Worm (Caenorhabditis elegans) whole organism, early embryonic: ENCODE results near the gene alh-10.

Experiments
- B0310.2 ChIP-seq: sonication (generic microtip); optimal IDR thresholded peaks from 2 replicates; lab custom pipeline; 2016; ENCODE audit warnings: mild to moderate bottlenecking, missing genetic modification characterization, missing compliant biosample characterization
- F13C5.2 ChIP-seq: sonication (generic microtip); optimal IDR thresholded peaks from 2 replicates; lab custom pipeline; 2017; ENCODE audit warnings: mild to moderate bottlenecking, missing genetic modification characterization, inconsistent platforms, missing compliant biosample characterization
- aly-1 ChIP-seq: sonication (generic microtip); optimal IDR thresholded peaks from 2 replicates; lab custom pipeline; 2016; ENCODE audit warnings: missing genetic modification characterization, missing compliant biosample characterization
- ama-1 ChIP-seq: fragments of 150-350 bp; optimal IDR thresholded peaks from 2 replicates; lab custom pipeline; 2014
- ceh-13 ChIP-seq: fragments of 200-800 bp; sonication (Bioruptor generic); optimal IDR thresholded peaks from 2 replicates; lab custom pipeline; 2018; ENCODE audit warnings: mild to moderate bottlenecking, missing genetic modification characterization, missing compliant biosample characterization
- ceh-36 ChIP-seq: sonication (generic microtip); optimal IDR thresholded peaks from 2 replicates; lab custom pipeline; 2016; ENCODE audit warnings: missing genetic modification characterization, inconsistent platforms, missing compliant biosample characterization
- ets-7 ChIP-seq: sonication (generic microtip); optimal IDR thresholded peaks from 2 replicates; lab custom pipeline; 2016; ENCODE audit warnings: missing genotype, missing genetic modification characterization, missing compliant biosample characterization
- flt-1 ChIP-seq: fragments of 200-800 bp; sonication (Bioruptor generic); IDR thresholded peaks from 2 replicates; pipeline ENCODE4 v1.3.6; 2022; ENCODE audit warnings: missing genetic modification characterization, missing compliant biosample characterization
- hmbx-1 ChIP-seq: sonication (generic microtip); optimal IDR thresholded peaks from 2 replicates; lab custom pipeline; 2016; ENCODE audit warnings: mild to moderate bottlenecking, missing genetic modification characterization, missing compliant biosample characterization
- hmg-4 ChIP-seq: fragments of 200-800 bp; sonication (Bioruptor generic); optimal IDR thresholded peaks from 2 replicates; lab custom pipeline; 2018; ENCODE audit warnings: mild to moderate bottlenecking, missing genetic modification characterization, missing compliant biosample characterization
- hnd-1 ChIP-seq: sonication (generic microtip); optimal IDR thresholded peaks from 2 replicates; lab custom pipeline; 2016; ENCODE audit warnings: missing genetic modification characterization, missing compliant biosample characterization
- pes-1 ChIP-seq: fragments of 200-800 bp; sonication (Bioruptor generic); IDR thresholded peaks from 2 replicates; pipeline ENCODE4 v1.3.6; 2022; ENCODE audit warnings: missing genetic modification reagents, missing genetic modification characterization, missing compliant biosample characterization
- scrt-1 ChIP-seq: fragments of 200-800 bp; sonication (Bioruptor generic); IDR thresholded peaks from 2 replicates; pipeline ENCODE4 v1.3.6; 2022; ENCODE audit warnings: missing genetic modification characterization, missing compliant biosample characterization
- sea-1 ChIP-seq: fragments of 200-800 bp; sonication (Bioruptor generic); conservative IDR thresholded peaks from 2 replicates; pipeline ENCODE4 v1.3.6; 2022; ENCODE audit warnings: missing genetic modification characterization, missing compliant biosample characterization
- tbx-11 ChIP-seq: fragments of 200-800 bp; sonication (Bioruptor generic); IDR thresholded peaks from 2 replicates; pipeline ENCODE4 v1.3.6; 2022; ENCODE audit warnings: missing genetic modification characterization, missing compliant biosample characterization
- tbx-37 ChIP-seq: fragments of 200-800 bp; sonication (Bioruptor generic); conservative IDR thresholded peaks from 2 replicates; pipeline ENCODE4 v1.3.6; 2022; ENCODE audit warnings: missing genetic modification reagents, missing genetic modification characterization, missing compliant biosample characterization
- tra-4 ChIP-seq: sonication (generic microtip); optimal IDR thresholded peaks from 2 replicates; lab custom pipeline; 2017; ENCODE audit warnings: missing genetic modification characterization, missing compliant biosample characterization

The alh-10 gene

DNA sequence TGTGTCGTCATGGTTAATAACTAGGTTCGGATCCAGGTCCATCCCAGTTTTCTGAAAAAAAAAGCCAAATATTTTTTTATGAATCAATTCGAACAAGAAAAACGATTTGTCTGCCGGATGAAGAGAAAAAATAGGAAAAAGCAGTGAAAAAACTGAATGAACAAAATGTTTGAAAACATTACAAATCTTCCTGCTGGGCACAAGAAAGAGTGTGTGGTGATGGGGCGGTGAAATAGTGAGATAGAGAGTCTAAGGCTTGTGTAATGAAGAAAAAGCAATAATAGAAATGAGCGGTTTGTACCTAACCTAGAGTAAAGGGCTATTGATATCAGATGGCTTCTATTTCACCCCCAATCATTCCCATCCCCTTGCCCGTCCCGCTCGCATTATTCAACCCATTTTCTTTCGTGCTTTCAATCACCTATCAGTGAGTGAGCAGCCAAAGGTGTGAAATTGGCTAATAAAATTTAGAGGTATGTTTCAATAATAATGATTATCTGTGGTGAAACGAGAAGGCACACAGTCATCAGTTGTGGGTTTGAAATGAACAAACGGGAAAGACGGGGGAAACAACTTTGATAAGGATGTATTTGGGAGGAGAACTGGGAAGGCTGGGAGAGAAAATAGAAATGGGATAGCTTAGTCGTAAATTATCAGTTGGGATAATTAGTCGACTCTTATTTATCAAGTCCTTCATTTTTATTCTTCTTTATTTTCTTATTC is 27.3 kb upstream of the alh-10 start, which contains the start of gene bar-1:
Gene bar-1, minus strand, starts transcription at position 51 of the 723 bp plus-strand sequence.
- TF ChIP-seq ets-7 (tag; lab: Kevin White, UChicago) (no peak), pes-1 (no peak), hnd-1 (no peak), flt-1 (GFP tag; lab: Robert Waterston, UW) (no peak), scrt-1 (no peak), tra-4 (no peak), ceh-13 (GFP tag; lab: Kevin White, UChicago) (no peak), sea-1 (GFP tag; lab: Robert Waterston, UW) (no peak), tbx-37 (GFP tag; lab: Robert Waterston, UW) (no peak), aly-1 (tag; lab: Kevin White, UChicago) (no peak), hmbx-1 (tag; lab: Kevin White, UChicago) (no peak), F13C5.2 (tag; lab: Kevin White, UChicago) (no peak), ama-1 (lab: Kevin White, UChicago) (no peak), ceh-36 (no peak), tbx-11 (no peak), B0310.2 (tag; lab: Kevin White, UChicago) (no peak), hmg-4 (no peak)

DNA sequence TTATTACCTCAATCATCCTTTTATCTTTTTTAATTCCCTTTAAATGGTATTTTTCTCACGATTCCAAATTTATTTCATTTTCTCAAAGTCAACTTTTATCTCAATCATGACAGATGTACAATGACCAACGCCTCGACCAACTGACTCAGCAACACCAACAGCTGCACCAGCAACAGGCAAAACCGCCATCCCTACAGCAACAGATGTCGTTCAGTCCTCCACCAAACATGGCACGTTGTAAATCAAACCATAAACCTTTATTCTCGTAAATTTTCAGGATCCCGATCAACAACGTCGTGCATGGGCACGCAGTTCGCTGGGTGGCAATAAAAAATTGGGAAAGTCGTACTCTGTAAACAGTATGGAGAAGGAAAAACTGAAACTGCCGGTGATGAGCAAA is 19.3 kb upstream of the alh-10 start:
- TF ChIP-seq tra-4 (no peak), scrt-1 (no peak), hmg-4 (no peak), F13C5.2 (tag; lab: Kevin White, UChicago) (no peak), sea-1 (GFP tag; lab: Robert Waterston, UW) (no peak), tbx-37 (GFP tag; lab: Robert Waterston, UW) (no peak), ceh-13 (GFP tag; lab: Kevin White, UChicago) (no peak), hmbx-1 (tag; lab: Kevin White, UChicago) (no peak), ama-1 (lab: Kevin White, UChicago) (no peak), B0310.2 (tag; lab: Kevin White, UChicago) (no peak)

DNA sequence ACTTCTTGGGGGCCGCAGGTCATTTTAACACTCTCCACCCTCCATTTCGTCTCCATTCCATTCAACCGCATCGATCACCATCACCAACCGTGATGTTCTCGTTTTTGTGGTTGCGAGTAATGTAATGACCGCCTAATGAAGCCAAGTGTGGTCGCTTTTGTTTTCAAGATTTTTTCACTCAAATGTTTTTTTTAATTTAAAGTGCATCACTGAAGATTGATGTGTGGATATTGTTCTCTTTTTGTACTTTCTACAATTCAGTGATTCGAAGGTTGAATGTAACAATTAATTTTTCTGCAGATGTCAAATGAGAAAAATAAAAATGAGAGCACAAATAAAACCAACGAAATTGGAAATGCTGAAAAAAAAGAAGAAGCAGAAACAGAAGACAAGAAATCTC is 15.3 kb upstream of the alh-10 start, which contains the start of gene pgp-10:
Gene pgp-10, plus strand, starts transcription at position 301 of the 400 bp plus-strand sequence.
- no peak for TF ChIP-seq tbx-37 (GFP tag; lab: Robert Waterston, UW)
- TF ChIP-seq aly-1 (tag; lab: Kevin White, UChicago), result no peak

DNA sequence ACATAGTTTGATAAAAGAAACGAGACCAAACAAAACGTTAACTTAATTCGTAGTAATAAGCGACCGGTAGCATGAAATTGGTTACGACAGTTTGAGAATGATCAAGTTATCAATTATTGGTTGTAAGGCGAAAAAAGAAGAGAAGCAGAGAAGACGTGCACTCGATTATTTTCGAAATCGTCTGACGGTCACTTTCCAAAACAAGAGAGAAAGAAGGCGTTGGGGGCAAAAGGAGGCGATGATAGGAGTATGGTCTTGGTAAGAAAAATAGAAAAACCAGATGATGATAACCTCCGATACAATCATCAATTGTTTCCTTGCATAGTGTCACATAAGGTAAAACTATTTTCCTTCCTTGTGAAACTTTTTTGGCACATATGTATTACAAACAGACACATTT is 14.0 kb upstream of the alh-10 start:
- TF ChIP-seq pes-1 (no peak), flt-1 (GFP tag; lab: Robert Waterston, UW) (no peak), hmg-4 (no peak), F13C5.2 (tag; lab: Kevin White, UChicago) (no peak), hmbx-1 (tag; lab: Kevin White, UChicago) (no peak), ama-1 (lab: Kevin White, UChicago) (no peak), ceh-13 (GFP tag; lab: Kevin White, UChicago) (no peak)

DNA sequence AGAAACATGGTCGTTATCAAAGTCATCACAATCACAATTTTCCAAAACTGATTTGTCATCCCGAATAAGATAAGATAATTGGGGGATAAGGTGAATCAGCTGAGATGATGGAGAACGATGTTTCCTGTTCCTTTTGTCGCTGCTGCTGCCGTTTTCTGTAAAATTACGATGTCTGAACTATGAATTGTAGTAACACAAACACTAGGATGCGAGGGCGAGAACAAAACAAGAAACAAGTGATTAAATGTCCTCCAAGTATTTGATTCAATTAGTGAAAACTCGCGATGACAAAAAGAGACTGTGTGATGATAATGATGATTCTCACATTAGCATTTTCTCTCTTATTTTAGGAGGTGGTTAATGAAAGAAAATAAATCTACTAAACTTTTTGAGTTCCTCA is 12.4 kb upstream of the alh-10 start, which contains the start of gene C54D1.7:
Gene C54D1.7, minus strand, starts transcription at position 157 of the 400 bp plus-strand sequence.
- TF ChIP-seq aly-1 (tag; lab: Kevin White, UChicago) (no peak), hmbx-1 (tag; lab: Kevin White, UChicago) (no peak), hmg-4 (no peak), tbx-11 (no peak), B0310.2 (tag; lab: Kevin White, UChicago) (no peak), F13C5.2 (tag; lab: Kevin White, UChicago) (no peak), sea-1 (GFP tag; lab: Robert Waterston, UW) (no peak), tbx-37 (GFP tag; lab: Robert Waterston, UW) (no peak), ama-1 (lab: Kevin White, UChicago) (no peak)

DNA sequence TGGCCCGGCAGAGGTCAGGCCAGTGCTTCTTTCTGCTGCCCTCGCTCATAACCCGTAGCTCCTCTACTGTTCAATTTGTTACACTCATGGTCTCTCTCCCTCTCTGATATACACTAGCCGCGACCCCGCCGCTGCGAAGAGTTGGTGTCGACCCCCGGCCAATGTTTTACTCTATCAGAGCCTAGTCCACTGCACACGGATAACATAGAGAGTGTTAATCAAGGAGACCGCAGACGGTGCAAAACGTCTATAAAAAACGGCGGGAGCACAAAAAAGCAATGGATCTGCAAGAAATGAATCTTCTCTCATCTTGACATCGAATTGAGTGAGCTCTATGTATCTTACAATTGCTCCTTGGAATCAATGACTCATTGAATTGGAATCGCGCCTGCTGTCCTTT is 10.0 kb upstream of the alh-10 start:
- no peak for TF ChIP-seq tbx-37 (GFP tag; lab: Robert Waterston, UW)
- no peak for TF ChIP-seq tra-4
- TF ChIP-seq tbx-11, result no peak
- no peak for TF ChIP-seq ama-1 (lab: Kevin White, UChicago)
- TF ChIP-seq ceh-13 (GFP tag; lab: Kevin White, UChicago), result no peak
- TF ChIP-seq hnd-1, result no peak
- no peak for TF ChIP-seq scrt-1
- TF ChIP-seq aly-1 (tag; lab: Kevin White, UChicago), result no peak
- no peak for TF ChIP-seq ceh-36
- TF ChIP-seq hmbx-1 (tag; lab: Kevin White, UChicago), result no peak
- no peak for TF ChIP-seq hmg-4
- TF ChIP-seq sea-1 (GFP tag; lab: Robert Waterston, UW), result no peak

DNA sequence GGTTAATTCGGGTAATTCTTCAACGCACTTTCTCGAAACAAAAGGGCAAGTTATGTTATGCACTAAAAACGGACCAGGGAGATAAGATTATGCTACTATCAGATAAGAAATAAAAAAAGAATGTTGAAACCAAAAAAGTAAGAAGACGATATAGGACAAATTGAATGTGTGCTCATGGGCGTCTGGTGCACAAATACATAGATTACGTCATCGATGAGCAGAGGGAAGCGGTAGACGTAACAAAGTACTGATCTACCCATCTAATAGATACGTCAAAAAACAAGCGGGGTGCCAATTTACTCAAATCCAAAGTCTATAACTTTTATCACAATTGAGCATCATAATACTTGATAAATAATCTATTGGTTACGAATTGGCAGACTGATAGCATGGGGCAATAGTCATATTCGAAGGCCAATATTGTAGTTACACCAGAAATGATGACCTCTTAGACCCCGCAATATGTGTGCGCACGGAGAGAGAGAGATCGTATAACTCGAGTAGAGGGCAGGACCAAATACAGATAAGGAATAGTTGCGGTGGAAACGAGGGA is 8.6 kb upstream of the alh-10 start:
- TF ChIP-seq pes-1 (no peak), tbx-37 (GFP tag; lab: Robert Waterston, UW) (no peak), tbx-11 (no peak), B0310.2 (tag; lab: Kevin White, UChicago) (no peak), sea-1 (GFP tag; lab: Robert Waterston, UW) (no peak), hnd-1 (no peak), tra-4 (no peak), ceh-13 (GFP tag; lab: Kevin White, UChicago) (no peak), ceh-36 (no peak), ama-1 (lab: Kevin White, UChicago) (no peak)
